Worm (Caenorhabditis elegans) whole organism, young adult: ENCODE results near the gene srt-32.

ENCODE experiments used
- C06A6.2 ChIP-seq: fragments of 200-800 bp; sonication (Bioruptor generic); conservative IDR thresholded peaks from 2 replicates; pipeline ENCODE4 v1.3.6; 2022; ENCODE audit warnings: missing genetic modification characterization, missing compliant biosample characterization
- D2030.7 ChIP-seq: fragments of 200-800 bp; sonication (Bioruptor generic); IDR thresholded peaks from 2 replicates; pipeline ENCODE4 v1.3.6; 2022; ENCODE audit warnings: missing genetic modification reagents, missing genetic modification characterization, missing compliant biosample characterization
- F22D6.2 ChIP-seq: sonication (generic microtip); optimal IDR thresholded peaks from 2 replicates; lab custom pipeline; 2016; ENCODE audit warnings: mild to moderate bottlenecking, missing genetic modification characterization, missing compliant biosample characterization
- F23B12.7 ChIP-seq: sonication (generic microtip); optimal IDR thresholded peaks from 2 replicates; lab custom pipeline; 2017; ENCODE audit warnings: missing genetic modification characterization, mild to moderate bottlenecking, missing compliant biosample characterization, antibody characterized with exemption, moderate library complexity; ENCODE audit not compliant: insufficient read depth
- F33H1.4 ChIP-seq: fragments of 200-800 bp; sonication (Bioruptor generic); IDR thresholded peaks from 2 replicates; pipeline ENCODE4 v1.3.6; 2022; ENCODE audit warnings: missing genetic modification reagents, missing genetic modification characterization, missing compliant biosample characterization
- F37B4.10 ChIP-seq: fragments of 200-800 bp; sonication (Bioruptor generic); IDR thresholded peaks from 2 replicates; pipeline ENCODE4 v1.3.6; 2022; ENCODE audit warnings: missing genetic modification characterization, missing compliant biosample characterization
- F52B5.7 ChIP-seq: sonication (generic microtip); optimal IDR thresholded peaks from 2 replicates; lab custom pipeline; 2016; ENCODE audit warnings: mild to moderate bottlenecking, missing genetic modification characterization, missing compliant biosample characterization
- F57C9.4 ChIP-seq: sonication (generic microtip); optimal IDR thresholded peaks from 2 replicates; lab custom pipeline; 2017; ENCODE audit warnings: mild to moderate bottlenecking, missing genetic modification characterization, missing compliant biosample characterization
- T26A5.8 ChIP-seq: sonication (generic microtip); optimal IDR thresholded peaks from 2 replicates; lab custom pipeline; 2016; ENCODE audit warnings: missing genetic modification characterization, missing compliant biosample characterization
- athp-1 ChIP-seq: sonication (generic microtip); optimal IDR thresholded peaks from 2 replicates; lab custom pipeline; 2017; ENCODE audit warnings: mild to moderate bottlenecking, missing genetic modification characterization, missing compliant biosample characterization
- attf-3 ChIP-seq: fragments of 200-800 bp; sonication (Bioruptor generic); conservative IDR thresholded peaks from 2 replicates; pipeline ENCODE4 v1.3.6; 2022; ENCODE audit warnings: missing genetic modification reagents, missing genetic modification characterization, missing compliant biosample characterization
- attf-6 ChIP-seq: fragments of 200-800 bp; sonication (Bioruptor generic); IDR thresholded peaks from 2 replicates; pipeline ENCODE4 v1.3.6; 2022; ENCODE audit warnings: missing genetic modification reagents, missing genetic modification characterization, missing compliant biosample characterization
- cebp-2 ChIP-seq: fragments of 200-800 bp; sonication (Bioruptor generic); IDR thresholded peaks from 2 replicates; pipeline ENCODE4 v1.3.6; 2022; ENCODE audit warnings: missing genetic modification characterization, missing compliant biosample characterization
- ceh-79 ChIP-seq: sonication (generic microtip); optimal IDR thresholded peaks from 2 replicates; lab custom pipeline; 2017; ENCODE audit warnings: mild to moderate bottlenecking, missing genetic modification characterization, missing compliant biosample characterization
- dox-1 ChIP-seq: fragments of 200-800 bp; sonication (Bioruptor generic); IDR thresholded peaks from 2 replicates; pipeline ENCODE4 v1.3.6; 2022; ENCODE audit warnings: missing genetic modification reagents, missing genetic modification characterization, missing compliant biosample characterization
- egl-44 ChIP-seq: fragments of 200-800 bp; sonication (Bioruptor generic); IDR thresholded peaks from 2 replicates; pipeline ENCODE4 v1.3.6; 2022; ENCODE audit warnings: missing genetic modification reagents, missing genetic modification characterization, missing compliant biosample characterization
- gei-17 ChIP-seq: fragments of 200-800 bp; sonication (Bioruptor generic); optimal IDR thresholded peaks from 2 replicates; lab custom pipeline; 2018; ENCODE audit warnings: mild to moderate bottlenecking, missing genetic modification characterization, missing compliant biosample characterization
- hlh-12 ChIP-seq: sonication (generic microtip); optimal IDR thresholded peaks from 2 replicates; lab custom pipeline; 2016; ENCODE audit warnings: missing genetic modification characterization, missing compliant biosample characterization
- hmg-1.2 ChIP-seq: fragments of 200-800 bp; sonication (Bioruptor generic); IDR thresholded peaks from 2 replicates; pipeline ENCODE4 v1.3.6; 2022; ENCODE audit warnings: missing genetic modification reagents, missing genetic modification characterization, missing compliant biosample characterization
- lag-1 ChIP-seq: fragments of 200-800 bp; sonication (Bioruptor generic); IDR thresholded peaks from 2 replicates; pipeline ENCODE4 v1.3.6; 2022; ENCODE audit warnings: missing genetic modification reagents, missing genetic modification characterization, missing compliant biosample characterization
- let-607 ChIP-seq, 2 experiments: fragments of 200-800 bp in 1 of 2; sonication (Bioruptor generic) in 1 of 2; sonication (generic microtip) in 1 of 2; optimal IDR thresholded peaks; 2 replicates each; lab custom pipeline; 2016 to 2018; ENCODE audit warnings: mild to moderate bottlenecking in 2 of 2, missing compliant biosample characterization in 2 of 2, missing genetic modification characterization in 2 of 2, moderate library complexity in 2 of 2, missing genotype in 1 of 2
- lin-40 ChIP-seq: sonication (generic microtip); optimal IDR thresholded peaks from 2 replicates; lab custom pipeline; 2016; ENCODE audit warnings: missing genetic modification characterization, mild to moderate bottlenecking, missing compliant biosample characterization, missing genotype, missing genetic modification reagents
- lir-1 ChIP-seq: fragments of 200-800 bp; sonication (Bioruptor generic); conservative IDR thresholded peaks from 2 replicates; pipeline ENCODE4 v1.3.6; 2022; ENCODE audit warnings: missing genetic modification reagents, missing genetic modification characterization, missing compliant biosample characterization
- madf-6 ChIP-seq: fragments of 200-800 bp; sonication (Bioruptor generic); IDR thresholded peaks from 2 replicates; pipeline ENCODE4 v1.3.6; 2022; ENCODE audit warnings: missing genetic modification reagents, missing genetic modification characterization, missing compliant biosample characterization
- mel-28 ChIP-seq: sonication (generic microtip); optimal IDR thresholded peaks from 2 replicates; lab custom pipeline; 2016; ENCODE audit warnings: borderline replicate concordance, mild to moderate bottlenecking, missing genetic modification characterization, missing compliant biosample characterization
- nfya-1 ChIP-seq: sonication (generic microtip); optimal IDR thresholded peaks from 2 replicates; lab custom pipeline; 2017; ENCODE audit warnings: antibody characterized with exemption, missing compliant biosample characterization, missing genetic modification characterization, borderline replicate concordance; ENCODE audit not compliant: insufficient read depth
- repo-1 ChIP-seq: sonication (generic microtip); optimal IDR thresholded peaks from 2 replicates; lab custom pipeline; 2017; ENCODE audit warnings: mild to moderate bottlenecking, missing genetic modification characterization, missing compliant biosample characterization
- sea-2 ChIP-seq: fragments of 200-800 bp; sonication (Bioruptor generic); IDR thresholded peaks from 2 replicates; pipeline ENCODE4 v1.3.6; 2022; ENCODE audit warnings: missing genetic modification characterization, missing compliant biosample characterization
- tlf-1 ChIP-seq: fragments of 200-800 bp; sonication (Bioruptor generic); optimal IDR thresholded peaks from 2 replicates; lab custom pipeline; 2018; ENCODE audit warnings: mild to moderate bottlenecking, missing genetic modification characterization, missing compliant biosample characterization
- unc-130 ChIP-seq: sonication (generic microtip); optimal IDR thresholded peaks from 2 replicates; lab custom pipeline; 2016; ENCODE audit warnings: missing genetic modification reagents, missing genetic modification characterization, missing compliant biosample characterization
- unc-62 ChIP-seq: fragments of 150-350 bp; optimal IDR thresholded peaks from 2 replicates; lab custom pipeline; 2014; ENCODE audit warnings: missing biosample characterization, missing genetic modification reagents, missing genetic modification characterization
- ztf-25 ChIP-seq: fragments of 200-800 bp; sonication (Bioruptor generic); IDR thresholded peaks from 2 replicates; pipeline ENCODE4 v1.3.6; 2022; ENCODE audit warnings: missing genetic modification reagents, missing genetic modification characterization, missing compliant biosample characterization
- ztf-3 ChIP-seq: fragments of 200-800 bp; sonication (Bioruptor generic); optimal IDR thresholded peaks from 2 replicates; lab custom pipeline; 2018; ENCODE audit warnings: mild to moderate bottlenecking, missing genetic modification characterization, missing compliant biosample characterization

srt-32 gene

DNA sequence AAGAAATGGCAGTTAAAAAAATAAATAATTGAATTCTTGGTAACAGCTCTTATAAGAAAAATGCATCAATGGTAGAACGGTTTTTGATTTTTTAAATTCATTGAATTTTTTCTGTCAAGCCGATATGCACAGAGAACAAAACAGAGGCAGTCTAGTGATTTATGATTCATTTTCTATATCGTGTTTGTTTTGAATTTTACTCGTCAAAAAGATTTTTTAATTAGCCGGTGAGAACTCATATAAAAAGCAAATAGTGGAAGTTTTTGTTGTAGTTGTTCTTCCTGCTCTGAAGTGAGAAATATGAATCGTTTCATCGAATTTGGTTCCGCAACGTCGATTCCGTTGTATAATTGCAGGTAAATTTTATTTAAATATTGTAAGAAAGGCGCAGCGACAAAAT is at the start of gene srt-32:
Gene srt-32, plus strand, starts transcription at position 301 of the 400 bp plus-strand sequence.
- no peak for TF ChIP-seq let-607 (tag; optimal IDR thresholded peaks at IDR 0.05; lab: Kevin White, UChicago)
- no peak for TF ChIP-seq ceh-79 (tag; lab: Kevin White, UChicago)
- TF ChIP-seq madf-6 (GFP tag; lab: Robert Waterston, UW), result no peak

DNA sequence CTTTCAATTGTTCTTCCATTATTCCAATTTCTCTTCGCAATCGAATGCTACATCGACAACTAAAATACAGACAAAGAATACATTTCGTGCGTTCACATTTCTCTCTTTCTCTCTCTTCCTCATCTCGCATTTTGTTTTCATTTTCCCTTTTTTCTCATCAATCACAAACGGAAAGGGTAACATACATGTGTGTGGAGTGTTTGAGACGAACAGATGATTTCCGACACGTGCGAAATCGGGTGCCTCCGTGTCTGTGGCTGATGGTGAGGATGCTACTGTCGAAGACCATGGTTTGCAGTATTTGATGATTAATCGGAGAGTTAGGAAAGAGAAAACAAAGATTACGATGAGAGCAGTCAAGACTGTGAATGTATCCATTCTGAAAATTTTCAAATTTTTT is 48.7 kb upstream of the srt-32 start, which contains the start of gene R02D5.9:
Gene R02D5.9, minus strand, starts transcription at position 378 of the 400 bp plus-strand sequence.
- TF ChIP-seq T26A5.8 (tag; lab: Kevin White, UChicago) (no peak), F57C9.4 (no peak), repo-1 (tag; lab: Kevin White, UChicago) (no peak), F22D6.2 (no peak), lag-1 (GFP tag; lab: Robert Waterston, UW) (no peak), nfya-1 (tag; lab: Kevin White, UChicago) (no peak), unc-130 (GFP tag; lab: Kevin White, UChicago) (no peak), F52B5.7 (no peak), lin-40 (no peak), egl-44 (GFP tag; lab: Robert Waterston, UW) (no peak), attf-6 (GFP tag; lab: Robert Waterston, UW) (no peak), cebp-2 (GFP tag; lab: Robert Waterston, UW) (no peak), lir-1 (GFP tag; lab: Robert Waterston, UW) (no peak), gei-17 (no peak)

DNA sequence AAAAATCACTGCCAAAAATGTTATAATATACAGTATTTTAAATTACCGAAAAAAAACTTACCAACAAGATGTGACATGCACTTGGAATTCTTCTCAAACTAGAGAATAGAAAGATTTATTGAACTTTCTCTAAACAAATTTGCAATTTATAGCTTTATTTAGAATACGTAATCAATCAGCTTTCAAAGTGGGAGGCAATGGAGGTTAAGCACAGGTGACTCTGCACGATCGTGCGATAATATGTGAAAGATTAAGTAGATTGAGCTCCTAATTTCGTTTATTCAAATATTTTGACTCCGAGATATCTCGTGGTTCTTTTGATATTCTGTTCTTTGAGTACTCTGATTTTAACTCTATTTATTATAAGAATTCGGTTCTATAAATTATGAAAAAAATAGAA is 41.4 kb upstream of the srt-32 start, which contains the start of gene R02D5.6:
Gene R02D5.6, minus strand, starts transcription at position 101 of the 400 bp plus-strand sequence.
- TF ChIP-seq athp-1 (tag; lab: Kevin White, UChicago) (no peak), T26A5.8 (tag; lab: Kevin White, UChicago) (no peak), dox-1 (no peak), ztf-25 (GFP tag; lab: Robert Waterston, UW) (no peak), F23B12.7 (tag; lab: Kevin White, UChicago) (no peak), F37B4.10 (GFP tag; lab: Robert Waterston, UW) (no peak), ztf-3 (GFP tag; lab: Kevin White, UChicago) (no peak), hmg-1.2 (GFP tag; lab: Robert Waterston, UW) (no peak), tlf-1 (no peak), C06A6.2 (GFP tag; lab: Robert Waterston, UW) (no peak)

DNA sequence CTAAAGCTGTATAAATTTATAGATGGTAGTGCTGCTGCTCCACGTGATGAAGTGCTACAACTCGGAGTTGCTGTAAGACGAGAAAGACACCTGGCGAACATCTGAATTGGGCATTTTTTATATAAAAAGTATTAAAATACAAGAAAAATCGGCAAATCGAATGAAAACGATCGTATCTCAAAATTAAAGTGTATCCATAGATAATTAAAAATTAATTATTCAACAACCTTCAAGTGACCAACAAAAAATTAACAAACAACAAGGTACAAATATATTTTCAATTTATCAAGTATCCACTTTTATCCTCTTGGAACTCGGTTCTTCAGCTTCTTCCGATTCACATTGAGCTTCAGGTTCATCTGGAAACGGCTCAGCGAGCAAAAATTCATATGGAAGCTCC is 40.1 kb upstream of the srt-32 start, which contains the start of gene R02D5.8:
Gene R02D5.8, minus strand, starts transcription at position 101 of the 400 bp plus-strand sequence.
- TF ChIP-seq unc-62 (no peak), hlh-12 (tag; lab: Kevin White, UChicago) (no peak)

DNA sequence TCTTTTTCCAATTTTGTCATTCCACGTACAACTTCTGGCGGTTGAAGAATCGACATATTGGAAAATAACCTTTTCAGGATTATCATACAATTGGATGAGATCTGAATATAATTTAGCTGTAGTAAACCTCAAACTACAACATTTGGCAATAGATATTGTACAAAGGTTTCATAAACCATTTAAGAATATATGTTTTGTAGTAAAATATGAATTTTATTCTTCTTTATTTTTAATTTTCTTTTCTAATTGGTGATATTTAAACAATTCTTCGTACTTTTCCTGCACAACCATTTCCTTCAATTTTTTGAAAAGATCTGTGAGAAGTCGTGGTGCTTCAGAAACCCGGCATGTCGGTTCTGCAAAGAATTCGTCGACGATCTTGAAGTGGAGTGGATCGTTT is 38.4 kb upstream of the srt-32 start, which contains the start of gene C53A5.17:
Gene C53A5.17, minus strand, starts transcription at position 101 of the 400 bp plus-strand sequence.
- TF ChIP-seq mel-28 (tag; lab: Kevin White, UChicago) (no peak), D2030.7 (GFP tag; lab: Robert Waterston, UW) (no peak), sea-2 (GFP tag; lab: Robert Waterston, UW) (no peak), F33H1.4 (GFP tag; lab: Robert Waterston, UW) (no peak), attf-3 (GFP tag; lab: Robert Waterston, UW) (no peak)
- TF ChIP-seq, all 124 proteins: peak for 0
